Fruit fly (Drosophila melanogaster) S2 (cell line): ENCODE measurements around the gene CYLD.

Source experiments
- CG8478 ChIP-seq: fragments of >200 bp; optimal IDR thresholded peaks from 2 replicates; lab custom pipeline; 2018
- CTCF ChIP-seq, 2 experiments: fragments of >200 bp; optimal IDR thresholded peaks; 2 replicates each; lab custom pipeline; 2018

Gene CYLD

DNA sequence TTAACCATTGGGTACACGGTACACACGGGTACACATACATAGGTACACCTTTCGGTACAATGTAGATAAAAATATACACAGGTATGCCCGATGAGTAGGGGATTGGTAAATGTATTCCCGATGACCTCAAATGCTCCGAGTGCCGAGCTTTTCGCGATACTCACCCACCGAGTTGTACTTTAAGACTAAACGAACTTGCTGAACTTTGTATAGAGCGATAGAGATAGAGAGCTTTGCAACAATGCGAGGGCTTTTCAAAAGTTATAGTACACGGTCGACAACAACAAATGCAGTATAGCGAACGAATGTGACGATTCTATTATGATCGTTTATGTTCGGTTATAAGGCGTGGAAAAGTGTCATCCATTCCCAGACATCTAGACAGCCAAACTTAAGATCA, 22.0 kb upstream of the CYLD start:
- TF ChIP-seq CG8478 (lab: Kevin White, UChicago) (no peak), CTCF (optimal IDR thresholded peaks at IDR 0.05; lab: Kevin White, UChicago) (no peak)

DNA sequence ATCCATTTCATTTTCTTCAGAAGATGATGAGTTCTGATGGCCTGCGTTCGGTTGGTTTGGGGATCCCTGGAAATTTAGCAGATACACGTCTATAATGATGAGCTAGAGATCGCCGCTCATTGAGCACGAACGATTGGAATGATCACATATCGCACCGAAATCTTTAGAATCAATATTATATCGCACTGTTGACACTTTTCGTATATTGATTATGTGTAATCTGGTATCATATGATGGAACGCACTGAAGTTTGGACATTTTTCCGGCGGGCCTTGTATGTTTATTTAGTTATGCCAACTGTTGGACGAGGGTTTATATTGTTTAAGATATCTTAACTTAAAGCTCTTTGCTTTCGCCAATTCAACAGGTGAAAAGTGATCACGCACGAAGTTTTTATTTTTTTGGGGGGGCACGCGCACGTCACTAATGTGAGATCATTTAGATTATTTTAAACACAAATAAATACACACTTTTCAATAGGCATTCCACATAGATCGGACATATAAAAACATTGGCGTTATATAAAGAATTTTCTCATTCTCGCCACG, 21.5 kb upstream of the CYLD start:
- no peak for TF ChIP-seq CTCF (optimal IDR thresholded peaks at IDR 0.05; lab: Kevin White, UChicago)
- no peak for TF ChIP-seq CG8478 (lab: Kevin White, UChicago)

DNA sequence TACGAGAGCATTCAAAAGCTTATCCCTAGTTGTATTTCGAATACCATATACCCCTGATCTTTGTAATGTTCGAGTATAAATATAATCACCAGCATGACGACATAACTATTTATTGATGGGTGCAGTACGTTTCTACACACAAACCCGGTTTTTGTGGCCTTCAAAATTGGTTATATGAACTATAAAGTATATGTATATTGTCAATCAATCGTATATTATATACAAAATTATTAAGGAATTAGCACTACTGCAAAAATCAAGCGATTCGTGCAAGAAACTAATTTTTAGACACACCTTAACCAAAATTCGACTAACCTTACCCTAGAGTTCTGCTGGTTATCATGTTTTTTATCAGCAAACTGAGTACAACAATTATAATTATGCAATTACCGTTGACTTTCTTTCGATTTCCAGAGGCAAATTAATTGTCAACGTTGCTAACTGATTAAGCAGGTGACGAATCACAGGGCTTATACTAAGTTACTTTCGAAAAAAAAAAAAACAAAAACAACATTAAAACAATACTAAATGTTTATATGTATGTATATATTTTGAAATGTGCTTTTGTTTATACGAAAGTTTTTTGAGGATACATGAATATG, 20.6 kb upstream of the CYLD start:
- TF ChIP-seq CG8478 (lab: Kevin White, UChicago) (no peak), CTCF (optimal IDR thresholded peaks at IDR 0.05; lab: Kevin White, UChicago) (no peak)

DNA sequence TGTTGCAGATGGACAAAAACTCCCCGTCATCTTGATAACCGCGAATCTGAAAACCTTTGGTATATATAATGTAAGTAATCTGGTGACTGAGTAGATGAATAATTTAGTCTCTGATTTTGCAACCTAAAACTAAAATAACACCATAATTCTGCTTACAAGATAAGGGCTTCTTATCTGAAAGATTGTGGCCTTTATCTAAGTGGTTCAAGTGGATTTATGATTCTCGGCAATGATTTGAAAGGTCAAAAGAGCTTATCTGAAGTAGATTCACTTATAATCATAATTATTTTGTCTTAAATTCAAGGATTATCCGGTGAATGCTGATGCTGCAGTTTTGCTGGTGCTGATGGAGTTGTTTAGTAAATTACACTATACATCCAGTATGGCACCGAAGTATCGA, 16.2 kb upstream of the CYLD start:
- no peak for TF ChIP-seq CG8478 (lab: Kevin White, UChicago)
- TF ChIP-seq CTCF (optimal IDR thresholded peaks at IDR 0.05; lab: Kevin White, UChicago): no peak

DNA sequence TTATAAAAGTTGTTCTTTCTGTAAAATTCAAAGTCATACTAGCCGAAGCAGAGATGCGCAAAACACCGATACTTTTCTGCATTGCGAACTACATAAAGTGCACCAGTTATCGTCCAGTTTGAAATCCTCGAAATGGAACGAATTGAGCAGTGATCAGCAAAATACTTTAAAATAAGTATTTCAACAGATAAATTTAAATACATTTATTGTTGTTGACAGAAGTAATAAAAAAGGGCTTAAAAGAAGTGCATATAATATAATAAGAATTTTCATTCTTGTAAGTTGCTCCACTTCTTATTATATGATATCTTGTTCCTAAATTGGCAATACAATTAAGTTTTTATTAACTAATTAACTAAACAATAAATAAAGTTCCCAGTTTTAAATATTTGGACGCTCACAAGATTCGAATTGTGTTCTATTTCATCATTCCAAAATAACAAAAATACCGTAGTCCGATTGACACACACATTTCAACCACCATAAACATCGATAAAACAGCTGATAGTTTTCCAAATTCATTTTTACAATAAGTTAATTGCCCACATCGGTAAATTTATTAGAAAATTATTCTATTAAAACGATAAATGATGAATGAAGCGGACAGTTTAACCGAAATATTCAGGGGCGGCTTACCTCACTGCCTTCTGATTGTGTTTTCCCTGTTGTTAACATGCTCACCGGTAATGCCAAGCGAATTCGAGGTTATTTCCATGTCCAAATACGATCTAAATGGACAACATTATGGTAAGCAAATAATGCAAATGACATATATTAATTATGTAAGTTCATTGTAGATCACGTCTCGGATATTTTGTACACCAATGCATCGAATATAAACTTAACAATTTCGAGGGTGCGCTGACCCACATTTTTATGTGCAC, 14.9 kb upstream of the CYLD start, which contains the start of the genes Usp14 and CG4972:
Gene Usp14 (minus strand): TSS at position 70 of the 884 bp plus-strand sequence.
Gene CG4972 (plus strand): TSS at position 466 of the 884 bp plus-strand sequence.
- TF ChIP-seq CG8478 (lab: Kevin White, UChicago): no peak
- TF ChIP-seq CTCF (optimal IDR thresholded peaks at IDR 0.05; lab: Kevin White, UChicago): no peak

DNA sequence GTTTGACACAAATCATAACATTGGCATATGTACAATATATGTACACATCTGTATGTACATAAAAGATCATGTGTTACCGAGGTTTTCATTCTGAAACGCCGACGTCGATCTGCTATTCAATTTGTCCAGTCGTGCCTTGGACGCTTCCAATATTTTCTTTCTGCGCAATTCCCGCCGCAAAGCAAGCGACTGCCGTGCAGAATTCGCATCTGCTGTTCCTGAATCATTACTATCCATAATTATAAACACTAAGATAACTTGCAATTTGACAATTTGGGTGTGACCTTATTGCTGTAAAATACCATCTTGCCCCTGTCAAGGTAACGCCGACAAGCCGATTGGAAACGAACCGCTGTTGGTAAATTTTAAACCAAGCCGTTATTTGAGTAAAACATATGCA, 12.2 kb upstream of the CYLD start:
- TF ChIP-seq CTCF (optimal IDR thresholded peaks at IDR 0.05; lab: Kevin White, UChicago) (peak in 1 of 2 experiments; percentile 6), CG8478 (lab: Kevin White, UChicago) (no peak)

DNA sequence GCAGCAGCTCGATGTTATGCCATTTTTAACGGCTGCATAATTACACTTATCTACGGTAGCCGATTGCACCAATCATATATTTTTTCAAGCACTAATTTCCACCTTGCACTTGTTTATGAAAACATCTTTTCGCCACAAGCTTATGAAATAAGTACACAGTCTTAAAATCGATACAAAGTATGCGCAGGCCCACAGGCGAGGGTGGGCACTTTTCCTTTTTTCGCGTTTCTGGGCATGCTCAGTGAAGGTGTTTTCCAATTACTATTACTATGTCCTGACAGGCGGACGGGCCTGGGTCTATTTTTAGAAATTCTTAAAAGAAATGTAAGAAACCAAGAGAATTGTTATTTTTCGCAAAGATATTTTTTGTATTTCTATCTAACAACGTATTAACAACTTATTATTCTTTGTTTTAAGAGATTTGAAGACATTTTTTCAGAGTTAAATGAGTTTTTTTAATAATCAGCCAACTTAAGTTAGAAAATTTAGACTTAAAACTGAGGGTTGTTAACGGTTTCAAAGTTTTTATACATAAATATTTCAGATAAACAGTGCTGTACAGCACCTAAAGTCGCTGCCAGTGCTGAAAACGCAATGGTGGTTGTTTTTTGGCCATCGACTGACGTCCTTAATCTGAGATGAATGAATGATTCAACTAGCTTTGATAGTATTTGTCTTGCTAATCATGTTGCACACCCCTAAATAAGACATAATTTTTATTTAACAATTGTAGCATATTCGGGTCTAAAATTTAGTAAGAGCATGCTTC, 11.2 kb upstream of the CYLD start, which contains the start of gene Cdk5alpha:
Gene Cdk5alpha (minus strand): TSS at position 343 of the 769 bp plus-strand sequence.
- TF ChIP-seq CG8478 (lab: Kevin White, UChicago) (no peak), CTCF (optimal IDR thresholded peaks at IDR 0.05; lab: Kevin White, UChicago) (no peak)

DNA sequence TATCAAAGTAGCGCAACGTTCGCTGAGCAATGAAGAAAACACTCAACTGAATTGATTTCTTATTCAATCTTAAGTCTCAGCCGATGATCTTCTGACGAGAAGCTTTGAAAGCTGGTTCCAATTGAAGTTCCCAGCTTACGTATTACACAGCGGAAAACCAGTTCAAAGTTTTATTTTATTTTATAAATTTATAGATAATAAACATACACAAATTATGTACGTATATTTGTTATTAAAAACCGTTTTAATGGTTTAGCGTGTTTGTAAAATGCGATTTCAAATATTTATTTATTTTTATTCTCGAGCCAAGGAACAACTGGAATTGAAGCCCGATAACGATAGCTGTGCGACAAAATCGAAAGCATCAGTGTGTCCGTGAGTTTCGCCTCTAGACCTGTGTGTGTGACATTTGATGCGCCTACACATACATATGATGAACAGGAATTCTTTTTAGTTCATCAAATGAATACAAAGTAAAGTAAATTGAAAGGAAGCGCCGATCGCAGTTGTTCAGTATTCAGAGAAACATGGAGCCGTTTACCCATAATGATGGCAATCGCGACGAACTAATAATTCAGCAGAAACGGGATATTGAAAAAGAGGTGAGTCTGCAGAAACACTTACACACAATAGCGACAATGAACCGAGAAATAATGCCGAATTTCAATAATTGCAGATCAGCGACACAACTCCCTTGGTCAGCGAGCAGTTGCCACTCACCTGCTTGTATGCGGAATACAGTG, 7.0 kb upstream of the CYLD start, which contains the start of the genes CG5390 and CG4968:
Gene CG5390 (minus strand): TSS at position 77 of the 743 bp plus-strand sequence.
Gene CG4968 (plus strand): TSS at position 405 of the 743 bp plus-strand sequence.
- TF ChIP-seq CTCF (optimal IDR thresholded peaks at IDR 0.05; lab: Kevin White, UChicago): no peak

DNA sequence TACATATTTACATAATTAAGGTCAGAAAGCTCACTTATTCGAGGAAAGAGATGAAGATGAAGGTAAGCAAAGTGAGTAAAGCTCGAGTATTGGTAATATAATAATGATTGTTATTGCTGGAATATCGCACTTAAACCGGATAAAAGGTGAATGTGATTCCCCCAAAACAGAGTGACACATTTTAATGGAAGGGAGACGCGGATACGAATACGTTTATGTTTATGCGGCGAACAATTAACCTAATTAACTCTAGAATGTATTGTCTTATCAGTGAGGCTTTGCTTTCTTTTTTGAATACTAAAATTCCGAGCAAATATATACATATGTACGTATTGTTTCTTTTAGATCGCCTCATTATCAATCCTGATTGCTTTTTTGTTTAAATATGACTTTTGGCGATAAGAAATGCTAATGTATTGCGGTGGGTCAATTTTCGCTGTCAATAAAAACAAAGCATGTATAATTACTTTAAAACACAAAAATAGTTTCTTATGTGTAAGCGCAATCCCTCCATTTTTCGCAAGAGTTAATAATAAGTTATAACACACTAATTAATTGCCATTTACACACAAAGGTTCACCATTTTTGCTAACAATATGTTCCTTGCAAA, 6.0 kb upstream of the CYLD start:
- TF ChIP-seq CG8478 (lab: Kevin White, UChicago) (no peak), CTCF (optimal IDR thresholded peaks at IDR 0.05; lab: Kevin White, UChicago) (no peak)

DNA sequence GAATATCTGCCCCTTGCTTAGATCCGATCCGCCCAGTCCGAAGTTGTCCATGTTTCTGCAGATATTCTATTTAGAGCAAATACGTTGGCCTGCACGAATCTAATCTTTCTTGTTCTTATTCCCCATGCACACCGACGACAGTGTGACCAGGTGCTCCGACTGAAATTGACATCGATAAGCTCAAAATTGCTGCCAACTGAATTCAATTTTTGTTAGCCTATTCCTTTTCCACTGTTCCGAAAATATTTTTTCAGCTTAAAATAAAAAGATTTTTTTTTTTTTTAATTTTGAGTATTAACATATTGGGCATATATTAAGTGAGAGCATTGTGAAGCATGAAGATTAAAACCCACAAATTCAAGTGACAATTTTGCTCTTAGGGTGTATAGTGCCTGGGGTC, 4.1 kb upstream of the CYLD start, which contains the start of gene nmd:
Gene nmd (minus strand): TSS at position 162 of the 400 bp plus-strand sequence.
- TF ChIP-seq CG8478 (lab: Kevin White, UChicago): no peak
- peak in 1 of 2 experiments; percentile 48 for TF ChIP-seq CTCF (optimal IDR thresholded peaks at IDR 0.05; lab: Kevin White, UChicago)

DNA sequence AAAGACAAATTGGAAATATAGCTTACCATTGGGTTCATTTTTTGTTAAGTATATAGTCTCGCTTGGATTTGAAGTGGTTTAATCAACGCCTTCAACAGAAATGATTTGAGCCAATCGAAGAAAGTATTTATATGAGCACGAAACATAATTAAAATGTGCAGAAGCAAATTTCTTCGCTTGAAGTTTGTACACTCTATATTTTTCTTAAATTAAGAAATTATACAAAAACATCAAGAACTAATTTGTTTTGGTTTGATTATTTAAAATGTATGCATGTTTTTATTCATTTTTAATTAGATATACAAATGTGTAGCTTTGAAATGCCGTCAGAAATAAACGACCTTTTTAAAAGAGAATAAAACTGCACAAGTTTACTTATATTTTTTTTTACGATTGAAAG, 2.3 kb upstream of the CYLD start, which contains the start of gene CG13138:
Gene CG13138 (minus strand): TSS at position 101 of the 400 bp plus-strand sequence.
- TF ChIP-seq CG8478 (lab: Kevin White, UChicago) (no peak), CTCF (optimal IDR thresholded peaks at IDR 0.05; lab: Kevin White, UChicago) (no peak)

DNA sequence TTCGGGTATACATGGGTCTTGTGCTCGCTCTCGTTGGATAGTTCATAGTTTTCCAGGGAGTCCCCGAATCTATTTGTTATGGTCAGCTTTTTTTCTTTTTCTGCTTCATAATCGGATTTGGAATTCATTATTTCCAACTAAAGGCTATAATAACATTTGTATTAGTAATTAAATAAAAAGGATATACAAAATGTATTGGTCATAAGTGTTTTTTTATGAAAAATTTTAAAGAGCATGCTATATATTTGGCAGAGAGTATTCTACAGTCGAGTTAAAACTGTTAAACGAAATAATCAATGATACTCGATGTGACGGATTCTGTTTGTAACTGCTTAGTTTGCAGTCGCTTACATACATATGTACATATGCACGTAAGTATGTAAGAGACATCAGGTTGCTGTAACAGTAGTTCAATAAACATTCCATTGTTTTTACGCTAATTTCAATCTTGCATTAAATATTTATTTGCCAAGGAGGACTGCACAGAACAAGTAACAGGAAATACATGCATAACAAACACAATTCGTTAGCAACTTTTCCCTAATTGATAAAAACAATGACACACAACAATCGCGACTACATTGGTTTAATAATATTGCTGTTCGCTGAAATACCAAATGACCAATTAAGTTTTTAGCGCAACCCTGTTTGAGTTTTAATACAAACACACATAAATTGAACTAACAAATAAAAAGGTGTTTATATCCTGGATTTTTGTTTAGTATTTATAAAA, 404 bp downstream of the CYLD start:
- TF ChIP-seq CTCF (optimal IDR thresholded peaks at IDR 0.05; lab: Kevin White, UChicago) (no peak), CG8478 (lab: Kevin White, UChicago) (no peak)
